Fruit fly (Drosophila melanogaster) whole organism, prepupa: ENCODE measurements around the gene mrn.

Experiments
- CG10631 ChIP-seq: fragments of 200-800 bp; sonication (Bioruptor generic); optimal IDR thresholded peaks from 2 replicates; lab custom pipeline; 2016; ENCODE audit warnings: missing biosample characterization, missing genetic modification characterization
- CG10669 ChIP-seq: fragments of 200-800 bp; sonication (Bioruptor generic); optimal IDR thresholded peaks from 3 replicates; lab custom pipeline; 2018; ENCODE audit warnings: missing biosample characterization, mild to moderate bottlenecking, missing genetic modification characterization, moderate library complexity
- CG11294 ChIP-seq: fragments of 200-800 bp; sonication (Bioruptor generic); IDR thresholded peaks from 2 replicates; pipeline ENCODE4 v1.3.6; 2022; ENCODE audit warnings: missing biosample characterization, missing genetic modification characterization
- CG11762 ChIP-seq: fragments of 200-800 bp; sonication (Bioruptor generic); optimal IDR thresholded peaks from 3 replicates; lab custom pipeline; 2016; ENCODE audit warnings: missing biosample characterization, missing genetic modification characterization; ENCODE audit not compliant: insufficient read depth
- CG11902 ChIP-seq: fragments of 200-800 bp; sonication (Bioruptor generic); optimal IDR thresholded peaks from 3 replicates; lab custom pipeline; 2016; ENCODE audit warnings: missing biosample characterization, missing genetic modification characterization
- CG15336 ChIP-seq: fragments of 200-800 bp; sonication (Bioruptor generic); IDR thresholded peaks from 2 replicates; pipeline ENCODE4 v1.3.6; 2022; ENCODE audit warnings: missing biosample characterization, missing genetic modification characterization
- CG16779 ChIP-seq: fragments of 200-800 bp; sonication (Bioruptor generic); optimal IDR thresholded peaks from 3 replicates; lab custom pipeline; 2017; ENCODE audit warnings: missing biosample characterization, mild to moderate bottlenecking, missing genetic modification characterization
- CG3032 ChIP-seq: fragments of 200-800 bp; optimal IDR thresholded peaks from 2 replicates; lab custom pipeline; 2019; ENCODE audit warnings: missing biosample characterization, mild to moderate bottlenecking, missing genetic modification characterization, moderate library complexity
- CG32006 ChIP-seq: fragments of 200-800 bp; sonication (Bioruptor generic); optimal IDR thresholded peaks from 3 replicates; lab custom pipeline; 2017; ENCODE audit warnings: missing biosample characterization, mild to moderate bottlenecking, missing genetic modification characterization
- CG34406 ChIP-seq: fragments of 200-800 bp; sonication (Bioruptor generic); optimal IDR thresholded peaks from 3 replicates; lab custom pipeline; 2016; ENCODE audit warnings: missing biosample characterization, missing genetic modification characterization
- CG6163 ChIP-seq: fragments of 200-800 bp; sonication (Bioruptor generic); IDR thresholded peaks from 3 replicates; pipeline ENCODE4 v1.3.6; 2022; ENCODE audit warnings: missing biosample characterization, missing genetic modification characterization
- CG6792 ChIP-seq: fragments of 200-800 bp; sonication (Bioruptor generic); optimal IDR thresholded peaks from 3 replicates; lab custom pipeline; 2016; ENCODE audit warnings: missing biosample characterization, missing genetic modification characterization
- CG6808 ChIP-seq: fragments of 200-800 bp; sonication (Bioruptor generic); optimal IDR thresholded peaks from 3 replicates; lab custom pipeline; 2017; ENCODE audit warnings: missing biosample characterization, missing genetic modification characterization, mild to moderate bottlenecking, moderate library complexity, missing genetic modification reagents
- CG7368 ChIP-seq: fragments of 200-800 bp; sonication (Bioruptor generic); optimal IDR thresholded peaks from 3 replicates; lab custom pipeline; 2016; ENCODE audit warnings: missing biosample characterization, missing genetic modification characterization
- CG8119 ChIP-seq: fragments of 200-800 bp; sonication (Bioruptor generic); IDR thresholded peaks from 3 replicates; pipeline ENCODE4 v1.3.6; 2022; ENCODE audit warnings: missing biosample characterization, missing genetic modification characterization
- CG8319 ChIP-seq: fragments of 200-800 bp; sonication (Bioruptor generic); optimal IDR thresholded peaks from 3 replicates; lab custom pipeline; 2016; ENCODE audit warnings: missing biosample characterization, missing genetic modification characterization
- CG8632 ChIP-seq: fragments of 200-800 bp; sonication (Bioruptor generic); optimal IDR thresholded peaks from 3 replicates; lab custom pipeline; 2016; ENCODE audit warnings: missing biosample characterization, missing genetic modification characterization
- Eip75B ChIP-seq: fragments of 200-800 bp; sonication (Bioruptor generic); optimal IDR thresholded peaks from 3 replicates; lab custom pipeline; 2016; ENCODE audit warnings: missing biosample characterization, missing genetic modification characterization
- Eip78C ChIP-seq: fragments of 200-800 bp; sonication (Bioruptor generic); peaks from one replicate; lab custom pipeline; 2016; ENCODE audit warnings: missing biosample characterization, missing genetic modification characterization
- Eip93F ChIP-seq: fragments of 200-800 bp; sonication (Bioruptor generic); optimal IDR thresholded peaks from 2 replicates; lab custom pipeline; 2016; ENCODE audit warnings: missing biosample characterization, mild to moderate bottlenecking, missing genetic modification characterization
- Ets21C ChIP-seq: fragments of 200-800 bp; sonication (Bioruptor generic); optimal IDR thresholded peaks from 3 replicates; lab custom pipeline; 2016; ENCODE audit warnings: missing biosample characterization, missing genetic modification characterization
- Ets96B ChIP-seq: fragments of 200-800 bp; optimal IDR thresholded peaks from 2 replicates; lab custom pipeline; 2019; ENCODE audit warnings: missing biosample characterization, mild to moderate bottlenecking, missing genetic modification characterization, moderate library complexity
- Gug ChIP-seq: fragments of 200-800 bp; sonication (Bioruptor generic); IDR thresholded peaks from 2 replicates; pipeline ENCODE4 v1.3.6; 2022; ENCODE audit warnings: missing biosample characterization, missing genetic modification characterization
- Hr38 ChIP-seq: sonication (Bioruptor generic); optimal IDR thresholded peaks from 2 replicates; lab custom pipeline; 2016; ENCODE audit warnings: missing biosample characterization, missing genetic modification characterization
- Hr39 ChIP-seq: fragments of 200-800 bp; sonication (Bioruptor generic); optimal IDR thresholded peaks from 2 replicates; lab custom pipeline; 2016; ENCODE audit warnings: missing biosample characterization, missing genetic modification characterization
- Met ChIP-seq: fragments of 200-800 bp; sonication (Bioruptor generic); optimal IDR thresholded peaks from 3 replicates; lab custom pipeline; 2016; ENCODE audit warnings: missing biosample characterization, missing genetic modification characterization
- OdsH ChIP-seq: fragments of 200-800 bp; sonication (Bioruptor generic); optimal IDR thresholded peaks from 3 replicates; lab custom pipeline; 2016; ENCODE audit warnings: missing biosample characterization, missing genetic modification characterization
- Smox ChIP-seq: fragments of 200-800 bp; sonication (Bioruptor generic); optimal IDR thresholded peaks from 3 replicates; lab custom pipeline; 2016; ENCODE audit warnings: missing biosample characterization, missing genetic modification characterization
- Sox102F ChIP-seq: fragments of 200-800 bp; sonication (Bioruptor generic); optimal IDR thresholded peaks from 2 replicates; lab custom pipeline; 2016; ENCODE audit warnings: missing biosample characterization, mild to moderate bottlenecking, missing genetic modification characterization
- Sox14 ChIP-seq: fragments of 200-800 bp; sonication (Bioruptor generic); optimal IDR thresholded peaks from 3 replicates; lab custom pipeline; 2016; ENCODE audit warnings: missing biosample characterization, missing genetic modification characterization
- Sox15 ChIP-seq: fragments of 200-800 bp; sonication (Bioruptor generic); optimal IDR thresholded peaks from 3 replicates; lab custom pipeline; 2016; ENCODE audit warnings: missing biosample characterization, missing genetic modification characterization
- achi ChIP-seq: fragments of 200-800 bp; sonication (Bioruptor generic); optimal IDR thresholded peaks from 3 replicates; lab custom pipeline; 2016; ENCODE audit warnings: missing biosample characterization, missing genetic modification characterization
- acj6 ChIP-seq: fragments of 200-800 bp; sonication (Bioruptor generic); optimal IDR thresholded peaks from 3 replicates; lab custom pipeline; 2016; ENCODE audit warnings: missing biosample characterization, missing genetic modification characterization
- cyc ChIP-seq: fragments of 200-800 bp; sonication (Bioruptor generic); optimal IDR thresholded peaks from 3 replicates; lab custom pipeline; 2016; ENCODE audit warnings: missing biosample characterization, missing genetic modification characterization
- eg ChIP-seq: fragments of 200-800 bp; sonication (Bioruptor generic); IDR thresholded peaks from 3 replicates; pipeline ENCODE4 v1.3.6; 2022; ENCODE audit warnings: missing biosample characterization, missing genetic modification characterization
- esn ChIP-seq: fragments of 200-800 bp; sonication (Bioruptor generic); optimal IDR thresholded peaks from 2 replicates; lab custom pipeline; 2016; ENCODE audit warnings: missing biosample characterization, mild to moderate bottlenecking, missing genetic modification characterization, moderate library complexity
- fkh ChIP-seq: fragments of 200-800 bp; sonication (Bioruptor generic); optimal IDR thresholded peaks from 3 replicates; lab custom pipeline; 2017; ENCODE audit warnings: missing biosample characterization, mild to moderate bottlenecking, missing genetic modification characterization, moderate library complexity
- net ChIP-seq: fragments of 200-800 bp; sonication (Bioruptor generic); optimal IDR thresholded peaks from 3 replicates; lab custom pipeline; 2016; ENCODE audit warnings: missing biosample characterization, missing genetic modification characterization
- pdm3 ChIP-seq: fragments of 200-800 bp; sonication (Bioruptor generic); optimal IDR thresholded peaks from 3 replicates; lab custom pipeline; 2016; ENCODE audit warnings: missing biosample characterization, missing genetic modification characterization
- salr ChIP-seq, 2 experiments: fragments of 200-800 bp; sonication (Bioruptor generic); optimal IDR thresholded peaks; 3 replicates each; lab custom pipeline; 2016 to 2018; ENCODE audit warnings: missing biosample characterization in 2 of 2, missing genetic modification characterization in 2 of 2, mild to moderate bottlenecking in 1 of 2
- spab ChIP-seq: fragments of 200-800 bp; sonication (Bioruptor generic); optimal IDR thresholded peaks from 2 replicates; lab custom pipeline; 2017; ENCODE audit warnings: missing biosample characterization, mild to moderate bottlenecking, missing genetic modification characterization, missing genetic modification reagents
- ss ChIP-seq, 2 experiments: fragments of 200-800 bp; sonication (Bioruptor generic); optimal IDR thresholded peaks; 2 replicates in 1 of 2; 3 replicates in 1 of 2; lab custom pipeline; 2017 to 2018; ENCODE audit warnings: mild to moderate bottlenecking in 2 of 2, missing biosample characterization in 2 of 2, missing genetic modification characterization in 2 of 2, moderate library complexity in 1 of 2
- svp ChIP-seq: fragments of 200-800 bp; sonication (Bioruptor generic); peaks from one replicate; lab custom pipeline; 2016; ENCODE audit warnings: missing biosample characterization, missing genetic modification characterization
- topi ChIP-seq: fragments of 200-800 bp; sonication (Bioruptor generic); optimal IDR thresholded peaks from 3 replicates; lab custom pipeline; 2016; ENCODE audit warnings: missing biosample characterization, missing genetic modification characterization
- vri ChIP-seq: fragments of 200-800 bp; sonication (Bioruptor generic); optimal IDR thresholded peaks from 3 replicates; lab custom pipeline; 2016; ENCODE audit warnings: missing biosample characterization, mild to moderate bottlenecking, missing genetic modification characterization

The mrn gene

DNA sequence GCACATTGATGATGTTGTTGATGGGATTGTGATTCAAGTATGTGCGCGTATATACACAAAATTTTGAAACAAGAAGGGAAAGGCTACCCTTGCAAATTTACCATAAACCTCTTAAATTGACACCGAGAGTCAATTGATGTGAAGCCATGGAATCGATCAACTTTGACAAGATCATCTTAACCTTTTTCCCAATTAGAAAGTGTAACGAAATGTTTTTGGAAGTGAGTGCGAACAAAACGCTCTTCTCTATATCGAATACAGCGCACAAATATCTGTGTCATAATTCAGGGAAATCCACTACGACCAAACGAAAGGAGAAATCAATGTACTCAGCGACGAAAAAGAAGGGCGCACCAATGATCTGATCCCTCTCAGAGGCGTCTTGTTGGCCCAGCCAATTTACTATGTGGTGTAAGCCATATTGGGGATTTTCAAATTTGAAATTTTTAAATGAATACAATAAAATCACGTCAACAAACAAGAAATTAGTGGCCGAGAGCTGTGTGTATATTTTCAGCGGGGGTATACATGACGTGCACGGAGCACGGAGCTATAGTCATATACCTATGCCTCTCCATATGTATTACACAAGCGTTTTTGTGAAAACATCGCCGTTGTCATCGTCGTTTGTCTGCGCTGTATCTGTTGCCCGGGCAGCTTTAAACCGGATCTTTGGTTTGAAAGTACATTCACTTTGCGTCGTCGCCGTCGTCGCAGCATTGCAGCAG lies 46.8 kb downstream of the mrn start (continued):
- TF ChIP-seq CG16779 (tag; lab: Kevin White, UChicago), result peak; percentile 47
- no peak for TF ChIP-seq CG11294 (GFP tag; lab: Robert Waterston, UW)
- peak; percentile 53 for TF ChIP-seq CG34406 (GFP tag; lab: Kevin White, UChicago)
- no peak for TF ChIP-seq Hr38 (GFP tag; lab: Kevin White, UChicago)
- peak; percentile 50 for TF ChIP-seq net
- TF ChIP-seq Gug (GFP tag; lab: Robert Waterston, UW), result peak; percentile 24; the same call in 1 of the 2 replicates
- peak; percentile 40 for TF ChIP-seq Sox15 (GFP tag; lab: Kevin White, UChicago)
- TF ChIP-seq CG6163 (GFP tag; lab: Robert Waterston, UW), result peak; percentile 58
- TF ChIP-seq Eip93F (GFP tag; lab: Kevin White, UChicago), result no peak
- TF ChIP-seq CG11762 (GFP tag; lab: Kevin White, UChicago), result peak; percentile 35
- peak; percentile 84 for TF ChIP-seq cyc
- peak; percentile 71 for TF ChIP-seq achi
- peak; percentile 25 to 31 for TF ChIP-seq salr (GFP tag; optimal IDR thresholded peaks at IDR 0.05; lab: Kevin White, UChicago)
- TF ChIP-seq CG10631, result peak; percentile 79
- TF ChIP-seq pdm3 (GFP tag; lab: Kevin White, UChicago), result peak; percentile 78
- peak; percentile 72 for TF ChIP-seq CG3032 (tag; lab: Kevin White, UChicago)
- peak; percentile 88 for TF ChIP-seq Sox14 (GFP tag; lab: Kevin White, UChicago)
- peak; percentile 63 for TF ChIP-seq CG10669
- peak; percentile 75 for TF ChIP-seq CG8119 (GFP tag; lab: Robert Waterston, UW)
- peak; percentile 78 for TF ChIP-seq Smox (GFP tag; lab: Kevin White, UChicago)
- peak; percentile 87 for TF ChIP-seq esn (GFP tag; lab: Kevin White, UChicago)
- TF ChIP-seq CG15336, result peak; percentile 74
- peak; percentile 82 for TF ChIP-seq vri
- TF ChIP-seq OdsH (GFP tag; lab: Kevin White, UChicago), result peak; percentile 65
- TF ChIP-seq svp (GFP tag; lab: Kevin White, UChicago), result peak; percentile 97
- peak; percentile 64 for TF ChIP-seq acj6 (GFP tag; lab: Kevin White, UChicago)

dm6 chr3L:15532368-15533030 lies 47.8 kb downstream of the mrn start:
- no peak for TF ChIP-seq ss (GFP tag; optimal IDR thresholded peaks at IDR 0.05; lab: Kevin White, UChicago)
- no peak for TF ChIP-seq CG6808 (GFP tag; lab: Kevin White, UChicago)
- TF ChIP-seq Eip93F (GFP tag; lab: Kevin White, UChicago), result peak; percentile 34
- peak; percentile 21 for TF ChIP-seq Sox14 (GFP tag; lab: Kevin White, UChicago)
- TF ChIP-seq CG8632 (GFP tag; lab: Kevin White, UChicago), result no peak
- TF ChIP-seq vri, result peak; percentile 55
- TF ChIP-seq CG34406 (GFP tag; lab: Kevin White, UChicago), result no peak
- no peak for TF ChIP-seq CG11902 (GFP tag; lab: Kevin White, UChicago)
- TF ChIP-seq Smox (GFP tag; lab: Kevin White, UChicago), result peak; percentile 42
- no peak for TF ChIP-seq Sox102F
- TF ChIP-seq svp (GFP tag; lab: Kevin White, UChicago), result peak; percentile 95
- TF ChIP-seq CG15336, result no peak
- no peak for TF ChIP-seq Sox15 (GFP tag; lab: Kevin White, UChicago)
- TF ChIP-seq Eip78C, result peak; percentile 81
- peak; percentile 3 for TF ChIP-seq CG8319 (GFP tag; lab: Kevin White, UChicago)
- TF ChIP-seq salr (GFP tag; optimal IDR thresholded peaks at IDR 0.05; lab: Kevin White, UChicago), result peak in 1 of 2 experiments; percentile 57
- TF ChIP-seq CG32006 (GFP tag; lab: Kevin White, UChicago), result peak; percentile 68
- TF ChIP-seq spab (GFP tag; lab: Kevin White, UChicago), result peak; percentile 52
- peak; percentile 10 for TF ChIP-seq Ets96B (tag; lab: Kevin White, UChicago)
- TF ChIP-seq Hr39, result peak; percentile 61
- peak; percentile 72; the same call in 2 of the 3 replicates for TF ChIP-seq eg (GFP tag; lab: Robert Waterston, UW)
- TF ChIP-seq Eip75B (GFP tag; lab: Kevin White, UChicago), result peak; percentile 38
- no peak for TF ChIP-seq fkh
- peak; percentile 43 for TF ChIP-seq CG3032 (tag; lab: Kevin White, UChicago)
- TF ChIP-seq topi (GFP tag; lab: Kevin White, UChicago), result peak; percentile 63
- peak; percentile 63 for TF ChIP-seq Met (GFP tag; lab: Kevin White, UChicago)
- TF ChIP-seq cyc, result peak; percentile 65
- peak; percentile 44 for TF ChIP-seq CG11762 (GFP tag; lab: Kevin White, UChicago)
- TF ChIP-seq CG10631, result peak; percentile 49
- peak; percentile 1 for TF ChIP-seq acj6 (GFP tag; lab: Kevin White, UChicago)
- TF ChIP-seq Ets21C (GFP tag; lab: Kevin White, UChicago), result peak; percentile 27
- no peak for TF ChIP-seq net
- TF ChIP-seq Hr38 (GFP tag; lab: Kevin White, UChicago), result no peak
- TF ChIP-seq CG8119 (GFP tag; lab: Robert Waterston, UW), result peak; percentile 48; the same call in 2 of the 3 replicates
- no peak for TF ChIP-seq CG7368 (GFP tag; lab: Kevin White, UChicago)
- TF ChIP-seq CG6792 (GFP tag; lab: Kevin White, UChicago), result no peak
